Fruit fly (Drosophila melanogaster) Kc167 (cell line): Measurements from ENCODE around the gene Sfp36F.

Experiments
- insv ChIP-seq: fragments of >200 bp; optimal IDR thresholded peaks from 3 replicates; lab custom pipeline; 2018; ENCODE audit warnings: missing external identifiers
- psq ChIP-seq: fragments of >200 bp; optimal IDR thresholded peaks from 2 replicates; lab custom pipeline; 2017; ENCODE audit warnings: missing external identifiers

DNA sequence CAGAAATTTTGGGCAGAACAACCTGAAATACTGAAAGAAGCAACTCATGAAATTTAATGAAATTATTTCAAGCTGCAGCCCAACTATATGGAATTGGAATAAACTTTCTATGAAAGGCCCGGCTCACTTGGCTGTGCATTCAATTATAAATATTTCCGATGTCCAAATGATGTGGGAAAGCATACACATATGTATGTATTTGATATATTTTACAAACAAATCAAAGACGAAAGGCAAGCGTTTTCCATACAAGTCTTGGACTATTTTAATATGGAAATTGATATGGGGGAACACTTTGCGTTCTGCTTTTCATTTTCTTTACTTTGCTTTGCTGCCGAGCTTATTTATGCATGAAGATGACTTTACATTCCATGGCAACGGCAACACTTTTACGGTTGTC is 12.1 kb downstream of the Sfp36F start:
- no peak for TF ChIP-seq insv (lab: Kevin White, UChicago)
- no peak for TF ChIP-seq psq
